Worm (Caenorhabditis elegans): Measurements from ENCODE around the gene sti-1.

DNA sequence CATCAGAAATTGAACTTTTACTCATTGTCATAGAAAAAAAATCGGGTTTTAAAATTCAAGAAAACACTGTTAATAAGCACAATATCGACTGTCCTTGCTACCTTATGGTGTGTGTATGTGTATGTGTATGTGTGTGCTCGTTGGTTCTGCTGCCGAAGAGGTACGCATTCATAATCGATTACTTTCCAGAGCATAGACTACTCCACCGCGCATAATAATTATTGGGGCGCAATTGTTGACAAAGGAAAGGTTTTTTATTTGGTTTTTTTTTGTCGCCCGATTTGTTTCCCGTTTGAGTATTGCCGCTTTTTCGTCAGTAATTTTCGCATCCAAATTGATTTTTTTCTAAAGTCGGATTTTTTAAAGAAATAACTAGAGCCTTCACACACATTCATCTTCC is 12.1 kb upstream of the sti-1 start, which contains the start of gene C05E4.15:
- TF ChIP-seq ama-1 (optimal IDR thresholded peaks at IDR 0.05) (no peak), scrt-1 (GFP tag; IDR thresholded peaks at IDR 0.05) (no peak), hmg-4 (GFP tag; optimal IDR thresholded peaks at IDR 0.05) (no peak), hnd-1 (tag; optimal IDR thresholded peaks at IDR 0.05) (no peak), tra-4 (tag; optimal IDR thresholded peaks at IDR 0.05) (no peak), ets-7 (tag; optimal IDR thresholded peaks at IDR 0.05) (no peak), sea-1 (GFP tag; conservative IDR thresholded peaks at IDR 0.05) (no peak), flt-1 (GFP tag; IDR thresholded peaks at IDR 0.05) (no peak), ceh-13 (GFP tag; optimal IDR thresholded peaks at IDR 0.05) (no peak), tbx-11 (GFP tag; IDR thresholded peaks at IDR 0.05) (no peak), hmbx-1 (tag; optimal IDR thresholded peaks at IDR 0.05) (no peak), F13C5.2 (tag; optimal IDR thresholded peaks at IDR 0.05) (no peak), ceh-36 (tag; optimal IDR thresholded peaks at IDR 0.05) (no peak), tbx-37 (GFP tag; conservative IDR thresholded peaks at IDR 0.05) (no peak)

Measured in whole organism, early embryonic.